Worm (Caenorhabditis elegans): ENCODE measurements around the gene rad-23.

The rad-23 gene

ce11 chrII:11616333-11616942 is 36.1 kb downstream of the rad-23 start:
- TF ChIP-seq efl-1 (optimal IDR thresholded peaks at IDR 0.05), result no peak
- TF ChIP-seq efl-1 (GFP tag; optimal IDR thresholded peaks at IDR 0.05 in 1 of 2), result peak in 1 of 2 experiments; percentile 58
- no peak for TF ChIP-seq swsn-7 (tag; optimal IDR thresholded peaks at IDR 0.05)

DNA sequence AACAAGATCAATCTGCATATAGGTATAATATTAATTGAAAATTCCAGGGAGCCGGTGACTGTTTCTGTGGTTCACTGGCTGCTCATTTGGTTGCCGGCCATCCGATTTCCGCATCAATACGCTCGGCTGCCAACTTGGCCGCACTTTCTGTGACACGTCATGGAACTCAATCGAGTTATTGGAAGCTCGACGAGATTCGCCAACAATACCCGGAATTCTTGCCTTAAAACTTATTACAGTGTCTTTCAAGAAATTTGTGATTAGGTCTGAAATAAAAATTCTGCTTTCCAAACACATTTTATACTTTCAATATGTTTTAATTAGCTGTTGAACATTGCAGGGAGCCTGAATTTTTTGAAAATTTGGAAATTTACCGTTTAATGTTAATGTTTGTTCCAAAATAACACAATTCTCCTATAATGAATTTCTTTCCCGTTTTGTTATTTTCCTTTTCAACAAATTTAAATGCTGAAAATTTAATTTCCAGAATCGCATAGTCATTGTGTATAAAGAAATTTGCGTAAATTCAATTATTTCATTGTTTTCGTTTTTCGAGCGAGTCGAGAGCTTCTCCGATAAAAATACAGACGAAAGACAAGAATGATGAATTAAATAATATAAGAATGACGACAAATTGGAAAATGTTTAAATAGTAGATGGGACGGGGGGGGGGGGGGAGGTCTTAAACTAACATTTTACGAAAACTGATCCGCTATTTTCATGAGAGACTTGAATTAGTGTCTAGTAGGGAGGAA is 38.2 kb downstream of the rad-23 start:
- TF ChIP-seq aly-2 (tag; optimal IDR thresholded peaks at IDR 0.05) (peak; percentile 61), lin-35 (GFP tag; optimal IDR thresholded peaks at IDR 0.05) (no peak), unc-130 (tag; optimal IDR thresholded peaks at IDR 0.05) (no peak), swsn-7 (tag; optimal IDR thresholded peaks at IDR 0.05) (no peak), mef-2 (tag; optimal IDR thresholded peaks at IDR 0.05) (no peak), fkh-10 (GFP tag; optimal IDR thresholded peaks at IDR 0.05) (no peak), mdl-1 (tag; optimal IDR thresholded peaks at IDR 0.05) (no peak), fkh-8 (tag; optimal IDR thresholded peaks at IDR 0.05) (peak; percentile 36), lin-13 (GFP tag; optimal IDR thresholded peaks at IDR 0.05) (no peak), alr-1 (tag; optimal IDR thresholded peaks at IDR 0.05; ENCODE audit: borderline replicate concordance) (no peak), nhr-84 (tag; optimal IDR thresholded peaks at IDR 0.05) (no peak)

ce11 chrII:11612034-11612723 is 40.4 kb downstream of the rad-23 start, which contains the start of gene F07A11.5:
Gene F07A11.5, plus strand, starts transcription at chrII:11612300.
- TF ChIP-seq hlh-17 (GFP tag; optimal IDR thresholded peaks at IDR 0.05; ENCODE audit: borderline replicate concordance) (no peak), efl-1 (optimal IDR thresholded peaks at IDR 0.05) (no peak), efl-1 (GFP tag; optimal IDR thresholded peaks at IDR 0.05 in 1 of 2) (peak in 1 of 2 experiments; percentile 52)

ce11 chrII:11611462-11611861 is 41.1 kb downstream of the rad-23 start:
- TF ChIP-seq ztf-4 (tag; optimal IDR thresholded peaks at IDR 0.05) (no peak), nhr-85 (tag) (peak; percentile 72), grh-1 (GFP tag; IDR thresholded peaks at IDR 0.05) (no peak), elt-3 (tag; optimal IDR thresholded peaks at IDR 0.05) (peak in 5 of 6 experiments; percentile 62 to 99 (median 75)), dsc-1 (tag; optimal IDR thresholded peaks at IDR 0.05) (no peak), egl-27 (tag; optimal IDR thresholded peaks at IDR 0.05) (no peak), fos-1 (tag; optimal IDR thresholded peaks at IDR 0.05) (no peak), unc-130 (tag; optimal IDR thresholded peaks at IDR 0.05) (no peak), fkh-4 (tag; optimal IDR thresholded peaks at IDR 0.05; ENCODE audit: borderline replicate concordance) (no peak), pag-3 (tag; optimal IDR thresholded peaks at IDR 0.05; ENCODE audit: borderline replicate concordance, insufficient read depth) (no peak), unc-98 (GFP tag; IDR thresholded peaks at IDR 0.05) (no peak), skn-1 (tag; optimal IDR thresholded peaks at IDR 0.05) (no peak), nhr-77 (tag; optimal IDR thresholded peaks at IDR 0.05) (no peak), ceh-82 (tag; optimal IDR thresholded peaks at IDR 0.05) (no peak), lin-14 (GFP tag; optimal IDR thresholded peaks at IDR 0.05) (peak; percentile 45), ztf-11 (tag; optimal IDR thresholded peaks at IDR 0.05) (no peak), nhr-19 (GFP tag; conservative IDR thresholded peaks at IDR 0.05) (no peak), C16A3.4 (tag; optimal IDR thresholded peaks at IDR 0.05) (no peak), ces-1 (GFP tag; optimal IDR thresholded peaks at IDR 0.05) (no peak), alr-1 (tag; optimal IDR thresholded peaks at IDR 0.05; ENCODE audit: borderline replicate concordance) (no peak), nhr-90 (tag; optimal IDR thresholded peaks at IDR 0.05; ENCODE audit: poor library complexity) (no peak), mdl-1 (tag; optimal IDR thresholded peaks at IDR 0.05) (peak in 1 of 2 experiments; percentile 10), xbp-1 (tag; optimal IDR thresholded peaks at IDR 0.05) (no peak), hpl-2 (GFP tag; optimal IDR thresholded peaks at IDR 0.05) (no peak), nhr-76 (tag; optimal IDR thresholded peaks at IDR 0.05) (no peak), ets-5 (GFP tag; IDR thresholded peaks at IDR 0.05) (no peak), swsn-7 (tag; optimal IDR thresholded peaks at IDR 0.05) (no peak), nhr-12 (tag; optimal IDR thresholded peaks at IDR 0.05) (no peak), unc-62 (GFP tag; optimal IDR thresholded peaks at IDR 0.05) (no peak), aha-1 (tag; optimal IDR thresholded peaks at IDR 0.05) (no peak), sox-4 (tag; optimal IDR thresholded peaks at IDR 0.05) (no peak), nhr-28 (tag; optimal IDR thresholded peaks at IDR 0.05) (no peak), nhr-47 (tag; optimal IDR thresholded peaks at IDR 0.05) (no peak), mef-2 (tag; optimal IDR thresholded peaks at IDR 0.05) (no peak)
